Worm (Caenorhabditis elegans) whole organism, late embryonic: ENCODE measurements around the gene lgc-25.

Experiments used
- nhr-11 ChIP-seq: fragments of 150-350 bp; optimal IDR thresholded peaks from 2 replicates; lab custom pipeline; 2014; ENCODE audit warnings: missing biosample characterization, missing genetic modification characterization
- sox-4 ChIP-seq: sonication (generic microtip); optimal IDR thresholded peaks from 2 replicates; lab custom pipeline; 2017; ENCODE audit warnings: mild to moderate bottlenecking, missing genetic modification characterization, inconsistent platforms, missing compliant biosample characterization
- syd-9 ChIP-seq: sonication (generic microtip); optimal IDR thresholded peaks from 2 replicates; lab custom pipeline; 2016; ENCODE audit warnings: mild to moderate bottlenecking, missing genetic modification characterization, moderate library complexity, missing compliant biosample characterization

ce11 chrX:14146740-14147140 lies 14.8 kb downstream of the lgc-25 start:
- TF ChIP-seq nhr-11 (tag; lab: Kevin White, UChicago): no peak
- no peak for TF ChIP-seq sox-4 (tag; lab: Kevin White, UChicago)
- no peak for TF ChIP-seq syd-9 (tag; lab: Kevin White, UChicago)
